Worm (Caenorhabditis elegans) whole organism, mixed stage, embryonic: ENCODE data around the gene irk-1.

ENCODE experiments used
- snpc-4 ChIP-seq: fragments of 150-350 bp; optimal IDR thresholded peaks from 2 replicates; lab custom pipeline; 2014; ENCODE audit warnings: missing biosample characterization, missing genetic modification characterization
- unc-39 ChIP-seq: fragments of 150-350 bp; optimal IDR thresholded peaks from 2 replicates; lab custom pipeline; 2014; ENCODE audit warnings: missing biosample characterization, missing genetic modification characterization
- unc-62 ChIP-seq: fragments of 150-350 bp; optimal IDR thresholded peaks from 2 replicates; lab custom pipeline; 2014; ENCODE audit warnings: missing biosample characterization, missing genetic modification reagents, missing genetic modification characterization

- TF ChIP-seq snpc-4 (no peak), unc-62 (GFP tag; lab: Kevin White, UChicago) (no peak), unc-39 (tag; lab: Kevin White, UChicago) (no peak)
Measured at ce11 chrX:6728820-6729396, 49.0 kb downstream of the irk-1 start.
